Fruit fly (Drosophila melanogaster) whole organism, embryonic: ENCODE data around the gene CG33510.

Experiments
- Bdp1 ChIP-seq: fragments of 200-800 bp; sonication (Bioruptor generic); optimal IDR thresholded peaks from 3 replicates; lab custom pipeline; 2016; ENCODE audit warnings: missing biosample characterization, missing genetic modification characterization
- CG10147 ChIP-seq: fragments of 200-800 bp; sonication (Bioruptor generic); optimal IDR thresholded peaks from 2 replicates; lab custom pipeline; 2019; ENCODE audit warnings: missing biosample characterization, mild to moderate bottlenecking, missing genetic modification characterization, moderate library complexity
- CG11504 ChIP-seq: fragments of 200-800 bp; sonication (Bioruptor generic); optimal IDR thresholded peaks from 3 replicates; lab custom pipeline; 2019; ENCODE audit warnings: missing biosample characterization, mild to moderate bottlenecking, missing genetic modification characterization, moderate library complexity
- CG11696 ChIP-seq: fragments of 200-800 bp; sonication (Bioruptor generic); IDR thresholded peaks from 2 replicates; pipeline ENCODE4 v1.3.6; 2022; ENCODE audit warnings: missing biosample characterization, missing genetic modification characterization
- CG12071 ChIP-seq: fragments of 200-800 bp; sonication (Bioruptor generic); optimal IDR thresholded peaks from 3 replicates; lab custom pipeline; 2018; ENCODE audit warnings: missing biosample characterization, mild to moderate bottlenecking, missing genetic modification characterization
- CG1233 ChIP-seq: fragments of 200-800 bp; sonication (Bioruptor generic); optimal IDR thresholded peaks from 4 replicates; lab custom pipeline; 2018; ENCODE audit warnings: missing biosample characterization, mild to moderate bottlenecking, missing genetic modification characterization
- CG12659 ChIP-seq: fragments of 200-800 bp; sonication (Bioruptor generic); optimal IDR thresholded peaks from 3 replicates; lab custom pipeline; 2017; ENCODE audit warnings: mild to moderate bottlenecking, missing biosample characterization, missing genetic modification reagents, missing genetic modification characterization
- CG12942 ChIP-seq: fragments of 200-800 bp; sonication (Bioruptor generic); optimal IDR thresholded peaks from 3 replicates; lab custom pipeline; 2016; ENCODE audit warnings: missing biosample characterization, missing genetic modification characterization
- CG13424 ChIP-seq: fragments of 200-800 bp; sonication (Bioruptor generic); optimal IDR thresholded peaks from 2 replicates; lab custom pipeline; 2019; ENCODE audit warnings: missing biosample characterization, mild to moderate bottlenecking, missing genetic modification characterization, moderate library complexity
- CG1792 ChIP-seq: fragments of 200-800 bp; sonication (Bioruptor generic); optimal IDR thresholded peaks from 2 replicates; lab custom pipeline; 2016; ENCODE audit warnings: missing biosample characterization, missing genetic modification characterization
- CG18619 ChIP-seq: fragments of 200-800 bp; sonication (Bioruptor generic); optimal IDR thresholded peaks from 3 replicates; lab custom pipeline; 2017; ENCODE audit warnings: missing biosample characterization, mild to moderate bottlenecking, missing genetic modification characterization
- CG3281 ChIP-seq: fragments of 200-800 bp; sonication (Bioruptor generic); optimal IDR thresholded peaks from 3 replicates; lab custom pipeline; 2017; ENCODE audit warnings: missing biosample characterization, mild to moderate bottlenecking, missing genetic modification characterization
- CG4328 ChIP-seq: fragments of 200-800 bp; sonication (Bioruptor generic); optimal IDR thresholded peaks from 3 replicates; lab custom pipeline; 2017; ENCODE audit warnings: missing biosample characterization, missing genetic modification reagents, missing genetic modification characterization
- CG6683 ChIP-seq: fragments of 200-800 bp; sonication (Bioruptor generic); optimal IDR thresholded peaks from 2 replicates; lab custom pipeline; 2017; ENCODE audit warnings: missing biosample characterization, mild to moderate bottlenecking, missing genetic modification characterization, missing genetic modification reagents
- CG9727 ChIP-seq: fragments of 200-800 bp; sonication (Bioruptor generic); optimal IDR thresholded peaks from 3 replicates; lab custom pipeline; 2017; ENCODE audit warnings: missing biosample characterization, mild to moderate bottlenecking, missing genetic modification characterization
- Camta ChIP-seq: fragments of 200-800 bp; sonication (Bioruptor generic); optimal IDR thresholded peaks from 2 replicates; lab custom pipeline; 2016; ENCODE audit warnings: missing biosample characterization, missing genetic modification characterization
- Chrac-16 ChIP-seq: fragments of 200-800 bp; sonication (Bioruptor generic); optimal IDR thresholded peaks from 3 replicates; lab custom pipeline; 2016; ENCODE audit warnings: missing biosample characterization, missing genetic modification characterization
- CkIIα-i1 ChIP-seq: fragments of 200-800 bp; sonication (Bioruptor generic); IDR thresholded peaks from 2 replicates; pipeline ENCODE4 v1.3.6; 2022; ENCODE audit warnings: missing biosample characterization, missing genetic modification characterization
- Ets65A ChIP-seq: fragments of 200-800 bp; sonication (Bioruptor generic); peaks from one replicate; lab custom pipeline; 2016; ENCODE audit warnings: missing biosample characterization, missing genetic modification characterization
- Gsc ChIP-seq: fragments of 200-800 bp; sonication (Bioruptor generic); IDR thresholded peaks from 2 replicates; pipeline ENCODE4 v1.3.6; 2022; ENCODE audit warnings: missing biosample characterization, missing genetic modification characterization
- H2.0 ChIP-seq: fragments of 200-800 bp; sonication (Bioruptor generic); IDR thresholded peaks from 2 replicates; pipeline ENCODE4 v1.3.6; 2022; ENCODE audit warnings: missing biosample characterization, missing genetic modification characterization
- Hmx ChIP-seq: fragments of 200-800 bp; sonication (Bioruptor generic); optimal IDR thresholded peaks from 2 replicates; lab custom pipeline; 2016; ENCODE audit warnings: missing biosample characterization, missing genetic modification characterization
- Hr78 ChIP-seq, 2 experiments: fragments of 200-800 bp in 1 of 2; fragments of >200 bp in 1 of 2; sonication (Bioruptor generic) in 1 of 2; optimal IDR thresholded peaks; 2 replicates each; lab custom pipeline; 2017 to 2019; ENCODE audit warnings: missing biosample characterization in 2 of 2, missing genetic modification characterization in 2 of 2, mild to moderate bottlenecking in 1 of 2, moderate library complexity in 1 of 2
- Hsf ChIP-seq: fragments of 200-800 bp; sonication (Bioruptor generic); optimal IDR thresholded peaks from 3 replicates; lab custom pipeline; 2016; ENCODE audit warnings: missing biosample characterization, missing genetic modification characterization
- Lpt ChIP-seq: fragments of >200 bp; optimal IDR thresholded peaks from 2 replicates; lab custom pipeline; 2018; ENCODE audit warnings: missing biosample characterization, missing genetic modification characterization
- Nf-YA ChIP-seq: fragments of 200-800 bp; sonication (Bioruptor generic); IDR thresholded peaks from 2 replicates; pipeline ENCODE4 v1.3.6; 2022; ENCODE audit warnings: missing biosample characterization, missing genetic modification characterization
- Oaz ChIP-seq: fragments of 200-800 bp; sonication (Bioruptor generic); IDR thresholded peaks from 2 replicates; pipeline ENCODE4 v1.3.6; 2022; ENCODE audit warnings: missing biosample characterization, missing genetic modification characterization
- PHDP ChIP-seq: fragments of 200-800 bp; sonication (Bioruptor generic); optimal IDR thresholded peaks from 3 replicates; lab custom pipeline; 2018; ENCODE audit warnings: missing biosample characterization, mild to moderate bottlenecking, missing genetic modification characterization, moderate library complexity
- Ravus ChIP-seq: fragments of 200-800 bp; sonication (Bioruptor generic); IDR thresholded peaks from 2 replicates; pipeline ENCODE4 v1.3.6; 2022; ENCODE audit warnings: missing biosample characterization, missing genetic modification characterization
- Rx ChIP-seq: fragments of 200-800 bp; sonication (Bioruptor generic); IDR thresholded peaks from 2 replicates; pipeline ENCODE4 v1.3.6; 2022; ENCODE audit warnings: missing biosample characterization, missing genetic modification characterization
- Usf ChIP-seq: fragments of 200-800 bp; sonication (Bioruptor generic); optimal IDR thresholded peaks from 2 replicates; lab custom pipeline; 2017; ENCODE audit warnings: missing genotype, missing biosample characterization, missing genetic modification characterization
- Xbp1 ChIP-seq: fragments of 200-800 bp; sonication (Bioruptor generic); optimal IDR thresholded peaks from 3 replicates; lab custom pipeline; 2016; ENCODE audit warnings: missing biosample characterization, mild to moderate bottlenecking, missing genetic modification characterization
- ab ChIP-seq: fragments of 200-800 bp; sonication (Bioruptor generic); optimal IDR thresholded peaks from 2 replicates; lab custom pipeline; 2016; ENCODE audit warnings: missing biosample characterization, missing genetic modification characterization
- abd-A ChIP-seq: fragments of 200-800 bp; sonication (Bioruptor generic); optimal IDR thresholded peaks from 3 replicates; lab custom pipeline; 2019; ENCODE audit warnings: missing biosample characterization, mild to moderate bottlenecking, missing genetic modification characterization, moderate library complexity
- ac ChIP-seq: fragments of 200-800 bp; sonication (Bioruptor generic); optimal IDR thresholded peaks from 3 replicates; lab custom pipeline; 2017; ENCODE audit warnings: missing biosample characterization, mild to moderate bottlenecking, missing genetic modification characterization
- al ChIP-seq: fragments of 200-800 bp; sonication (Bioruptor generic); IDR thresholded peaks from 2 replicates; pipeline ENCODE4 v1.3.6; 2022; ENCODE audit warnings: missing biosample characterization, missing genetic modification characterization
- bbx ChIP-seq: fragments of 200-800 bp; sonication (Bioruptor generic); IDR thresholded peaks from 2 replicates; pipeline ENCODE4 v1.3.6; 2022; ENCODE audit warnings: missing biosample characterization, missing genetic modification characterization; ENCODE audit not compliant: partially characterized antibody
- bsh ChIP-seq, 2 experiments: fragments of 200-800 bp; sonication (Bioruptor generic); optimal IDR thresholded peaks; 2 replicates each; lab custom pipeline; 2017 to 2018; ENCODE audit warnings: mild to moderate bottlenecking in 2 of 2, missing biosample characterization in 2 of 2, missing genetic modification characterization in 2 of 2, moderate library complexity in 1 of 2
- cad ChIP-seq: fragments of >200 bp; optimal IDR thresholded peaks from 2 replicates; lab custom pipeline; 2017; ENCODE audit warnings: missing biosample characterization, missing genetic modification characterization
- dysf ChIP-seq: fragments of 200-800 bp; sonication (Bioruptor generic); IDR thresholded peaks from 3 replicates; pipeline ENCODE4 v1.3.6; 2022; ENCODE audit warnings: missing biosample characterization, missing genetic modification characterization
- en ChIP-seq: fragments of 200-800 bp; sonication (Bioruptor generic); optimal IDR thresholded peaks from 2 replicates; lab custom pipeline; 2016; ENCODE audit warnings: missing biosample characterization, missing genetic modification characterization
- eyg ChIP-seq: fragments of 200-800 bp; sonication (Bioruptor generic); optimal IDR thresholded peaks from 3 replicates; lab custom pipeline; 2016; ENCODE audit warnings: missing biosample characterization, missing genetic modification characterization
- grn ChIP-seq: fragments of 200-800 bp; sonication (Bioruptor generic); optimal IDR thresholded peaks from 3 replicates; lab custom pipeline; 2017; ENCODE audit warnings: missing biosample characterization, missing genetic modification characterization
- hb ChIP-seq: fragments of 200-800 bp; sonication (Bioruptor generic); IDR thresholded peaks from 3 replicates; pipeline ENCODE4 v1.3.6; 2022; ENCODE audit warnings: missing biosample characterization, missing genetic modification characterization; ENCODE audit not compliant: partially characterized antibody
- jing ChIP-seq: fragments of 200-800 bp; sonication (Bioruptor generic); optimal IDR thresholded peaks from 2 replicates; lab custom pipeline; 2018; ENCODE audit warnings: missing biosample characterization, mild to moderate bottlenecking, missing genetic modification characterization
- lmd ChIP-seq: fragments of 200-800 bp; sonication (Bioruptor generic); IDR thresholded peaks from 2 replicates; pipeline ENCODE4 v1.3.6; 2022; ENCODE audit warnings: missing biosample characterization, missing genetic modification characterization
- oc ChIP-seq: fragments of 200-800 bp; sonication (Bioruptor generic); optimal IDR thresholded peaks from 2 replicates; lab custom pipeline; 2018; ENCODE audit warnings: missing biosample characterization, mild to moderate bottlenecking, missing genetic modification characterization, moderate library complexity
- otp ChIP-seq: fragments of 200-800 bp; sonication (Bioruptor generic); IDR thresholded peaks from 3 replicates; pipeline ENCODE4, ENCODE4 v1.3.6; 2022; ENCODE audit warnings: missing biosample characterization, missing genetic modification characterization
- pum ChIP-seq: fragments of 200-800 bp; sonication (Bioruptor generic); optimal IDR thresholded peaks from 2 replicates; lab custom pipeline; 2016; ENCODE audit warnings: missing biosample characterization, missing genetic modification characterization
- sd ChIP-seq: fragments of 200-800 bp; sonication (Bioruptor generic); optimal IDR thresholded peaks from 3 replicates; lab custom pipeline; 2018; ENCODE audit warnings: missing biosample characterization, mild to moderate bottlenecking, missing genetic modification characterization, moderate library complexity
- sim ChIP-seq: fragments of 200-800 bp; sonication (Bioruptor generic); IDR thresholded peaks from 2 replicates; pipeline ENCODE4 v1.3.6; 2022; ENCODE audit warnings: missing biosample characterization, missing genetic modification characterization
- tup ChIP-seq: fragments of 200-800 bp; sonication (Bioruptor generic); optimal IDR thresholded peaks from 2 replicates; lab custom pipeline; 2016; ENCODE audit warnings: missing biosample characterization, mild to moderate bottlenecking, missing genetic modification characterization, moderate library complexity
- wor ChIP-seq: fragments of 200-800 bp; sonication (Bioruptor generic); IDR thresholded peaks from 2 replicates; pipeline ENCODE4 v1.3.6; 2022; ENCODE audit warnings: missing biosample characterization, missing genetic modification characterization

The CG33510 gene

dm6 chr2L:21037723-21038122, 46.4 kb downstream of the CG33510 start (continued):
- TF ChIP-seq ac: peak; percentile 39
- TF ChIP-seq CG18619 (GFP tag; lab: Kevin White, UChicago): no peak
- TF ChIP-seq wor (GFP tag; lab: Robert Waterston, UW): no peak
- TF ChIP-seq en (GFP tag; lab: Kevin White, UChicago): no peak
- TF ChIP-seq Usf: no peak
- no peak for TF ChIP-seq Rx (GFP tag; lab: Robert Waterston, UW)
- TF ChIP-seq Hsf: no peak
- peak; percentile 73 for TF ChIP-seq CG1233 (GFP tag; lab: Kevin White, UChicago)
- peak in 1 of 2 experiments; percentile 23 for TF ChIP-seq bsh (GFP tag; optimal IDR thresholded peaks at IDR 0.05; lab: Kevin White, UChicago)
- TF ChIP-seq CG11504: peak; percentile 9
- peak; percentile 70 for TF ChIP-seq CG3281 (GFP tag; lab: Kevin White, UChicago)
- TF ChIP-seq Chrac-16 (GFP tag; lab: Kevin White, UChicago): no peak
- TF ChIP-seq Gsc: no peak
- TF ChIP-seq tup (GFP tag; lab: Kevin White, UChicago): no peak
- no peak for TF ChIP-seq Hmx (GFP tag; lab: Kevin White, UChicago)
- no peak for TF ChIP-seq bbx (GFP tag; lab: Robert Waterston, UW)
- TF ChIP-seq al (GFP tag; lab: Robert Waterston, UW): no peak
- TF ChIP-seq PHDP: peak; percentile 31
- no peak for TF ChIP-seq sd (tag; lab: Kevin White, UChicago)
- TF ChIP-seq cad (GFP tag; lab: Kevin White, UChicago): no peak
- no peak for TF ChIP-seq hb (GFP tag; lab: Robert Waterston, UW)
- TF ChIP-seq Ets65A: no peak
- no peak for TF ChIP-seq Xbp1 (GFP tag; lab: Kevin White, UChicago)
- no peak for TF ChIP-seq otp
- no peak for TF ChIP-seq Nf-YA
- TF ChIP-seq Hr78 (GFP tag; optimal IDR thresholded peaks at IDR 0.05; lab: Kevin White, UChicago): no peak
- TF ChIP-seq CG1792 (GFP tag; lab: Kevin White, UChicago): no peak
- no peak for TF ChIP-seq Camta (GFP tag; lab: Kevin White, UChicago)
- TF ChIP-seq Bdp1: no peak
- TF ChIP-seq CG13424: no peak
- TF ChIP-seq lmd (GFP tag; lab: Robert Waterston, UW): no peak
- TF ChIP-seq jing (GFP tag; lab: Kevin White, UChicago): no peak
- no peak for TF ChIP-seq sim (GFP tag; lab: Robert Waterston, UW)
- TF ChIP-seq dysf (GFP tag; lab: Robert Waterston, UW): no peak
- no peak for TF ChIP-seq Ravus (GFP tag; lab: Robert Waterston, UW)
- TF ChIP-seq CG12942 (GFP tag; lab: Kevin White, UChicago): no peak
- TF ChIP-seq H2.0: no peak
- TF ChIP-seq CG11696 (GFP tag; lab: Robert Waterston, UW): peak; percentile 22; the same call in 1 of the 2 replicates
- TF ChIP-seq CG10147: no peak
- TF ChIP-seq CG12659: no peak
- TF ChIP-seq Lpt (GFP tag; lab: Kevin White, UChicago): no peak
- TF ChIP-seq CkIIα-i1: no peak
- TF ChIP-seq Oaz (GFP tag; lab: Robert Waterston, UW): no peak
- TF ChIP-seq oc (tag; lab: Kevin White, UChicago): no peak
- no peak for TF ChIP-seq grn (GFP tag; lab: Kevin White, UChicago)
- TF ChIP-seq eyg (GFP tag; lab: Kevin White, UChicago): no peak
- TF ChIP-seq CG4328 (GFP tag; lab: Kevin White, UChicago): peak; percentile 46
- no peak for TF ChIP-seq pum
- TF ChIP-seq CG6683 (GFP tag; lab: Kevin White, UChicago): peak; percentile 36
- peak; percentile 84 for TF ChIP-seq CG12071 (GFP tag; lab: Kevin White, UChicago)
- no peak for TF ChIP-seq CG9727 (GFP tag; lab: Kevin White, UChicago)
- no peak for TF ChIP-seq abd-A
- no peak for TF ChIP-seq ab (GFP tag; lab: Kevin White, UChicago)
